Fruit fly (Drosophila melanogaster) Kc167 (cell line): ENCODE data around the gene CG7091.

Experiments
- Myc ChIP-seq: fragments of >200 bp; optimal IDR thresholded peaks from 2 replicates; lab custom pipeline; 2017; ENCODE audit warnings: missing external identifiers
- Sin3A ChIP-seq: fragments of >200 bp; optimal IDR thresholded peaks from 2 replicates; lab custom pipeline; 2018; ENCODE audit warnings: missing external identifiers
- h ChIP-seq: fragments of >200 bp; optimal IDR thresholded peaks from 3 replicates; lab custom pipeline; 2018; ENCODE audit warnings: missing external identifiers
- insv ChIP-seq: fragments of >200 bp; optimal IDR thresholded peaks from 3 replicates; lab custom pipeline; 2018; ENCODE audit warnings: missing external identifiers
- psq ChIP-seq: fragments of >200 bp; optimal IDR thresholded peaks from 2 replicates; lab custom pipeline; 2017; ENCODE audit warnings: missing external identifiers
- ttk ChIP-seq: sonication (Bioruptor generic); optimal IDR thresholded peaks from 2 replicates; lab custom pipeline; 2017; ENCODE audit warnings: missing external identifiers

Gene CG7091

dm6 chr3R:13018995-13019394 is 41.2 kb downstream of the CG7091 start:
- TF ChIP-seq Myc (no peak), h (no peak), ttk (lab: Kevin White, UChicago) (no peak), psq (lab: Kevin White, UChicago) (no peak), insv (no peak), Sin3A (lab: Kevin White, UChicago) (no peak)
